Fruit fly (Drosophila melanogaster): Measurements from ENCODE around the gene CG33098.

DNA sequence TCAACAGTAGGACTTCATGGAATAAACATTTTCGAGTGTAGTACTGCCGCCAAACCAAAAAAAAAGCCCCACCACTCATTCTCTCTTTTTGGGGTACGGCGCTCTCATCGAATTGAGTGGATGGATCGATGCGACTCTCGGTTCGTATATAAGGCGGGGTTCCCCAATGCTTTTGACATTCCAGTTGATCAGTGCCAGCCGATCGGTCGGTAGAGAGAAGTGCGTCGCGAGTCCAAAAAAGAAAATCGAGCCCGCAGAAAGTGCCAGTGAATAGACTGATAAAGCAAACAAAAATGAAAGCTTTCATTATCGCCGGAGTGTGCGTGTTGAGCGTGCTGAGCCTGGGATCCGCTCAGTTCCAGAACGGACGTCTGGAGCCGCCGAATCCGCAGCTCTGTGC is 27.2 kb upstream of the CG33098 start, which contains the start of gene CG4115:
- TF ChIP-seq Mnt (GFP tag; optimal IDR thresholded peaks at IDR 0.05), result no peak
- no peak for TF ChIP-seq CG33017 (tag; optimal IDR thresholded peaks at IDR 0.05)
- no peak for TF ChIP-seq CG12768 (GFP tag; optimal IDR thresholded peaks at IDR 0.05)
- no peak for TF ChIP-seq tj (GFP tag; optimal IDR thresholded peaks at IDR 0.05)

All from whole organism, adult.